Worm (Caenorhabditis elegans) whole organism, late embryonic: Measurements from ENCODE around the gene emc-2.

ENCODE experiments used
- C08G9.2 ChIP-seq: sonication (generic microtip); optimal IDR thresholded peaks from 2 replicates; lab custom pipeline; 2016; ENCODE audit warnings: mild to moderate bottlenecking, missing genetic modification characterization, moderate library complexity, missing compliant biosample characterization
- K09A11.1 ChIP-seq: sonication (generic microtip); optimal IDR thresholded peaks from 2 replicates; lab custom pipeline; 2017; ENCODE audit warnings: antibody characterized with exemption, mild to moderate bottlenecking, missing genetic modification characterization, missing compliant biosample characterization; ENCODE audit not compliant: insufficient read depth
- T23F11.4 ChIP-seq: fragments of 200-800 bp; sonication (Bioruptor generic); optimal IDR thresholded peaks from 2 replicates; lab custom pipeline; 2018; ENCODE audit warnings: mild to moderate bottlenecking, missing genetic modification characterization, missing compliant biosample characterization
- Y22D7AL.16 ChIP-seq: sonication (generic microtip); optimal IDR thresholded peaks from 2 replicates; lab custom pipeline; 2016; ENCODE audit warnings: missing genetic modification characterization, missing compliant biosample characterization
- ahr-1 ChIP-seq: sonication (generic microtip); optimal IDR thresholded peaks from 2 replicates; lab custom pipeline; 2016; ENCODE audit warnings: missing genetic modification characterization, missing compliant biosample characterization
- ceh-14 ChIP-seq: sonication (generic microtip); optimal IDR thresholded peaks from 2 replicates; lab custom pipeline; 2016; ENCODE audit warnings: missing genotype, missing genetic modification characterization, missing compliant biosample characterization
- ceh-18 ChIP-seq: sonication (generic microtip); optimal IDR thresholded peaks from 2 replicates; lab custom pipeline; 2016; ENCODE audit warnings: missing genetic modification characterization, missing compliant biosample characterization
- ceh-19 ChIP-seq: fragments of 200-800 bp; sonication (Bioruptor generic); optimal IDR thresholded peaks from 2 replicates; lab custom pipeline; 2018; ENCODE audit warnings: mild to moderate bottlenecking, missing genetic modification characterization, missing compliant biosample characterization
- ceh-22 ChIP-seq: sonication (generic microtip); optimal IDR thresholded peaks from 2 replicates; lab custom pipeline; 2017; ENCODE audit warnings: missing biosample characterization, missing genetic modification characterization
- ceh-30 ChIP-seq: fragments of 150-350 bp; optimal IDR thresholded peaks from 2 replicates; lab custom pipeline; 2014; ENCODE audit warnings: missing biosample characterization, missing genetic modification characterization
- ceh-34 ChIP-seq: sonication (generic microtip); optimal IDR thresholded peaks from 2 replicates; lab custom pipeline; 2016; ENCODE audit warnings: mild to moderate bottlenecking, missing genetic modification characterization, missing compliant biosample characterization
- ceh-48 ChIP-seq: sonication (generic microtip); optimal IDR thresholded peaks from 2 replicates; lab custom pipeline; 2016; ENCODE audit warnings: missing genetic modification characterization, inconsistent platforms, missing compliant biosample characterization
- ceh-6 ChIP-seq: fragments of 200-800 bp; sonication (Bioruptor generic); optimal IDR thresholded peaks from 2 replicates; lab custom pipeline; 2018; ENCODE audit warnings: mild to moderate bottlenecking, missing genetic modification characterization, missing compliant biosample characterization
- elt-2 ChIP-seq: sonication (generic microtip); optimal IDR thresholded peaks from 2 replicates; lab custom pipeline; 2016; ENCODE audit warnings: missing genetic modification reagents, missing genetic modification characterization, missing compliant biosample characterization
- elt-4 ChIP-seq: sonication (generic microtip); optimal IDR thresholded peaks from 2 replicates; lab custom pipeline; 2016; ENCODE audit warnings: missing genetic modification characterization, missing compliant biosample characterization
- fkh-6 ChIP-seq: sonication (generic microtip); optimal IDR thresholded peaks from 2 replicates; lab custom pipeline; 2016; ENCODE audit warnings: missing genetic modification characterization, missing compliant biosample characterization
- gmeb-2 ChIP-seq: sonication (generic microtip); optimal IDR thresholded peaks from 2 replicates; lab custom pipeline; 2016; ENCODE audit warnings: missing genetic modification characterization, inconsistent platforms, missing compliant biosample characterization
- hlh-13 ChIP-seq: fragments of 200-800 bp; sonication (Bioruptor generic); optimal IDR thresholded peaks from 2 replicates; lab custom pipeline; 2018; ENCODE audit warnings: mild to moderate bottlenecking, missing genetic modification characterization, missing compliant biosample characterization
- hlh-30 ChIP-seq: sonication (generic microtip); optimal IDR thresholded peaks from 2 replicates; lab custom pipeline; 2017; ENCODE audit warnings: antibody characterized with exemption, missing genetic modification characterization, missing compliant biosample characterization; ENCODE audit not compliant: insufficient read depth
- hlh-8 ChIP-seq: sonication (generic microtip); optimal IDR thresholded peaks from 2 replicates; lab custom pipeline; 2016; ENCODE audit warnings: missing genotype, missing genetic modification characterization, missing compliant biosample characterization
- lim-6 ChIP-seq: sonication (generic microtip); optimal IDR thresholded peaks from 2 replicates; lab custom pipeline; 2016; ENCODE audit warnings: missing genetic modification characterization, missing compliant biosample characterization
- mec-3 ChIP-seq: sonication (generic microtip); optimal IDR thresholded peaks from 2 replicates; lab custom pipeline; 2016; ENCODE audit warnings: borderline replicate concordance, missing genetic modification characterization, missing compliant biosample characterization
- nfya-1 ChIP-seq: sonication (generic microtip); optimal IDR thresholded peaks from 2 replicates; lab custom pipeline; 2017; ENCODE audit warnings: missing genetic modification characterization, mild to moderate bottlenecking, missing compliant biosample characterization, antibody characterized with exemption, moderate library complexity
- nhr-11 ChIP-seq: fragments of 150-350 bp; optimal IDR thresholded peaks from 2 replicates; lab custom pipeline; 2014; ENCODE audit warnings: missing biosample characterization, missing genetic modification characterization
- nhr-232 ChIP-seq: sonication (generic microtip); optimal IDR thresholded peaks from 2 replicates; lab custom pipeline; 2016; ENCODE audit warnings: missing genetic modification characterization, missing compliant biosample characterization
- pat-9 ChIP-seq: fragments of 200-800 bp; sonication (Bioruptor generic); optimal IDR thresholded peaks from 2 replicates; lab custom pipeline; 2018; ENCODE audit warnings: mild to moderate bottlenecking, missing genetic modification characterization, moderate library complexity, missing compliant biosample characterization
- pax-1 ChIP-seq: fragments of 150-350 bp; optimal IDR thresholded peaks from 2 replicates; lab custom pipeline; 2014; ENCODE audit warnings: missing biosample characterization, missing genetic modification characterization
- pha-2 ChIP-seq: sonication (generic microtip); optimal IDR thresholded peaks from 2 replicates; lab custom pipeline; 2017; ENCODE audit warnings: mild to moderate bottlenecking, missing genetic modification characterization, missing compliant biosample characterization
- pha-4 ChIP-seq: fragments of 150-350 bp; optimal IDR thresholded peaks from 2 replicates; lab custom pipeline; 2018; ENCODE audit warnings: missing biosample characterization, missing genetic modification reagents, missing genetic modification characterization
- pqm-1 ChIP-seq: sonication (generic microtip); optimal IDR thresholded peaks from 2 replicates; lab custom pipeline; 2016; ENCODE audit warnings: missing genetic modification characterization, missing compliant biosample characterization
- sdc-2 ChIP-seq: sonication (generic microtip); optimal IDR thresholded peaks from 2 replicates; lab custom pipeline; 2016; ENCODE audit warnings: missing genotype, missing genetic modification characterization, missing compliant biosample characterization
- sox-4 ChIP-seq: sonication (generic microtip); optimal IDR thresholded peaks from 2 replicates; lab custom pipeline; 2017; ENCODE audit warnings: mild to moderate bottlenecking, missing genetic modification characterization, inconsistent platforms, missing compliant biosample characterization
- syd-9 ChIP-seq: sonication (generic microtip); optimal IDR thresholded peaks from 2 replicates; lab custom pipeline; 2016; ENCODE audit warnings: mild to moderate bottlenecking, missing genetic modification characterization, moderate library complexity, missing compliant biosample characterization
- tbx-2 ChIP-seq: sonication (generic microtip); optimal IDR thresholded peaks from 2 replicates; lab custom pipeline; 2016; ENCODE audit warnings: missing genetic modification characterization, missing compliant biosample characterization
- tbx-7 ChIP-seq: sonication (generic microtip); optimal IDR thresholded peaks from 2 replicates; lab custom pipeline; 2016; ENCODE audit warnings: missing genotype, missing genetic modification characterization, missing compliant biosample characterization
- unc-55 ChIP-seq: sonication (generic microtip); optimal IDR thresholded peaks from 2 replicates; lab custom pipeline; 2017; ENCODE audit warnings: missing biosample characterization, missing genetic modification reagents, missing genetic modification characterization
- zip-5 ChIP-seq: sonication (generic microtip); optimal IDR thresholded peaks from 2 replicates; lab custom pipeline; 2016; ENCODE audit warnings: missing genetic modification characterization, missing compliant biosample characterization
- ztf-16 ChIP-seq: sonication (generic microtip); optimal IDR thresholded peaks from 2 replicates; lab custom pipeline; 2017; ENCODE audit warnings: missing genetic modification characterization, missing compliant biosample characterization

The emc-2 gene

ce11 chrII:1320412-1320811 is 14.5 kb upstream of the emc-2 start (continued):
- TF ChIP-seq hlh-13 (GFP tag; lab: Kevin White, UChicago) (no peak), ceh-30 (peak; percentile 81), C08G9.2 (tag; lab: Kevin White, UChicago) (peak; percentile 11), lim-6 (no peak), pax-1 (peak; percentile 74), gmeb-2 (tag; lab: Kevin White, UChicago) (peak; percentile 74), ztf-16 (tag; lab: Kevin White, UChicago) (peak; percentile 27), elt-2 (tag; lab: Kevin White, UChicago) (peak; percentile 60), pha-2 (tag; lab: Kevin White, UChicago) (peak; percentile 60), zip-5 (tag; lab: Kevin White, UChicago) (no peak), T23F11.4 (GFP tag; lab: Kevin White, UChicago) (peak; percentile 24), ceh-48 (tag; lab: Kevin White, UChicago) (peak; percentile 58), unc-55 (GFP tag; lab: Kevin White, UChicago) (peak; percentile 82), pqm-1 (tag; lab: Kevin White, UChicago) (no peak), ceh-22 (tag; lab: Kevin White, UChicago) (no peak), Y22D7AL.16 (tag; lab: Kevin White, UChicago) (peak; percentile 45), fkh-6 (tag; lab: Kevin White, UChicago) (no peak)

ce11 chrII:1315245-1315644 is 9.3 kb upstream of the emc-2 start:
- no peak for TF ChIP-seq ceh-18 (tag; lab: Kevin White, UChicago)
- no peak for TF ChIP-seq pat-9 (tag; lab: Kevin White, UChicago)
- TF ChIP-seq nhr-11 (tag; lab: Kevin White, UChicago): no peak
- no peak for TF ChIP-seq elt-4 (tag; lab: Kevin White, UChicago)
- no peak for TF ChIP-seq pha-4 (tag; lab: Kevin White, UChicago)
- no peak for TF ChIP-seq sdc-2 (tag; lab: Kevin White, UChicago)
- TF ChIP-seq mec-3 (tag; lab: Kevin White, UChicago): no peak

ce11 chrII:1309892-1310516 is 4.1 kb upstream of the emc-2 start, which contains the start of the genes alh-6 and fcho-1:
alh-6 (minus strand) TSS chrII:1310133.
fcho-1 (plus strand) TSS chrII:1310515.
- TF ChIP-seq syd-9 (tag; lab: Kevin White, UChicago): no peak
- TF ChIP-seq sox-4 (tag; lab: Kevin White, UChicago): no peak
- peak; percentile 29 for TF ChIP-seq hlh-30 (tag; lab: Kevin White, UChicago)
- TF ChIP-seq nfya-1 (tag; lab: Kevin White, UChicago): no peak
- peak; percentile 10 for TF ChIP-seq ceh-48 (tag; lab: Kevin White, UChicago)

- no peak for TF ChIP-seq ceh-14
- no peak for TF ChIP-seq lim-6
- no peak for TF ChIP-seq K09A11.1
- no peak for TF ChIP-seq ahr-1 (tag; lab: Kevin White, UChicago)
- TF ChIP-seq ceh-19 (GFP tag; lab: Kevin White, UChicago): no peak
- TF ChIP-seq pha-4 (tag; lab: Kevin White, UChicago): no peak
- no peak for TF ChIP-seq ceh-6 (GFP tag; lab: Kevin White, UChicago)
Measured at ce11 chrII:1306550-1306949, 614 bp upstream of the emc-2 start.

- TF ChIP-seq nhr-232 (tag; lab: Kevin White, UChicago) (no peak), tbx-2 (no peak), nfya-1 (tag; lab: Kevin White, UChicago) (no peak), lim-6 (no peak), hlh-8 (tag; lab: Kevin White, UChicago) (no peak), ceh-34 (tag; lab: Kevin White, UChicago) (no peak), elt-2 (tag; lab: Kevin White, UChicago) (no peak), tbx-7 (tag; lab: Kevin White, UChicago) (no peak)
- TF ChIP-seq, all 69 proteins: peak for 0
Measured at ce11 chrII:1301554-1301953, 4.4 kb downstream of the emc-2 start, which contains the start of gene glb-31. glb-31 (minus strand) TSS chrII:1301654.
